Worm (Caenorhabditis elegans): Measurements from ENCODE around the gene sucl-1.

Gene sucl-1

ce11 chrX:14753514-14754076 is at the start of gene sucl-1:
Gene sucl-1 (plus strand): TSS chrX:14754026.
- TF ChIP-seq nhr-12 (tag; optimal IDR thresholded peaks at IDR 0.05) (no peak), unc-39 (tag; optimal IDR thresholded peaks at IDR 0.05) (no peak), egl-27 (tag; optimal IDR thresholded peaks at IDR 0.05) (peak; percentile 36), nhr-25 (tag; optimal IDR thresholded peaks at IDR 0.05) (peak; percentile 86), elt-1 (tag; optimal IDR thresholded peaks at IDR 0.05) (peak; percentile 38), hmg-11 (tag; optimal IDR thresholded peaks at IDR 0.05) (peak; percentile 97), ceh-16 (tag; optimal IDR thresholded peaks at IDR 0.05) (no peak), nhr-237 (tag; optimal IDR thresholded peaks at IDR 0.05) (no peak), pha-4 (tag; optimal IDR thresholded peaks at IDR 0.05) (peak; percentile 95), mdl-1 (tag; optimal IDR thresholded peaks at IDR 0.05) (peak; percentile 77), nhr-76 (tag; optimal IDR thresholded peaks at IDR 0.05) (no peak), jun-1 (tag; optimal IDR thresholded peaks at IDR 0.05) (peak; percentile 76), nhr-11 (tag; optimal IDR thresholded peaks at IDR 0.05) (peak; percentile 31), lin-39 (tag; optimal IDR thresholded peaks at IDR 0.05) (peak; percentile 93), fkh-2 (tag; optimal IDR thresholded peaks at IDR 0.05) (no peak), elt-2 (tag; optimal IDR thresholded peaks at IDR 0.05) (peak; percentile 80), elt-3 (tag; optimal IDR thresholded peaks at IDR 0.05) (no peak), daf-12 (tag; optimal IDR thresholded peaks at IDR 0.05) (no peak), nhr-23 (tag; optimal IDR thresholded peaks at IDR 0.05) (peak; percentile 73), unc-62 (GFP tag; optimal IDR thresholded peaks at IDR 0.05) (peak; percentile 28), ztf-11 (tag; optimal IDR thresholded peaks at IDR 0.05) (no peak), tbx-2 (tag; optimal IDR thresholded peaks at IDR 0.05) (peak; percentile 47), pqm-1 (tag; optimal IDR thresholded peaks at IDR 0.05) (peak; percentile 79), egl-5 (tag; optimal IDR thresholded peaks at IDR 0.05) (peak; percentile 90), fos-1 (tag; optimal IDR thresholded peaks at IDR 0.05) (no peak), eor-1 (tag; optimal IDR thresholded peaks at IDR 0.05) (no peak), zag-1 (tag; optimal IDR thresholded peaks at IDR 0.05) (no peak), nhr-67 (tag; optimal IDR thresholded peaks at IDR 0.05) (no peak), sea-2 (GFP tag; optimal IDR thresholded peaks at IDR 0.05) (peak; percentile 45), nhr-77 (tag; optimal IDR thresholded peaks at IDR 0.05) (no peak), lin-15B (tag; optimal IDR thresholded peaks at IDR 0.05) (peak; percentile 68), skn-1 (tag; optimal IDR thresholded peaks at IDR 0.05) (peak; percentile 66), nhr-43 (tag; optimal IDR thresholded peaks at IDR 0.05; ENCODE audit: poor library complexity, severe bottlenecking) (peak; percentile 46), ztf-4 (tag; optimal IDR thresholded peaks at IDR 0.05) (peak; percentile 53), ceh-28 (tag; optimal IDR thresholded peaks at IDR 0.05) (peak; percentile 39), mml-1 (tag; optimal IDR thresholded peaks at IDR 0.05) (no peak), snpc-4 (tag; optimal IDR thresholded peaks at IDR 0.05) (peak; percentile 87), fkh-10 (GFP tag; optimal IDR thresholded peaks at IDR 0.05) (peak; percentile 21), lsy-12 (tag; optimal IDR thresholded peaks at IDR 0.05) (peak; percentile 32), R02D3.7 (tag; optimal IDR thresholded peaks at IDR 0.05) (peak; percentile 3), nfya-1 (tag; optimal IDR thresholded peaks at IDR 0.05; ENCODE audit: insufficient read depth) (peak; percentile 94)

ce11 chrX:14704933-14705332 is 48.9 kb upstream of the sucl-1 start:
- no peak for TF ChIP-seq elt-1 (tag; optimal IDR thresholded peaks at IDR 0.05)
- no peak for TF ChIP-seq unc-39 (tag; optimal IDR thresholded peaks at IDR 0.05)
- no peak for TF ChIP-seq ztf-4 (tag; optimal IDR thresholded peaks at IDR 0.05)
- TF ChIP-seq nhr-28 (tag; optimal IDR thresholded peaks at IDR 0.05): no peak
- TF ChIP-seq mml-1 (tag; optimal IDR thresholded peaks at IDR 0.05): no peak
- TF ChIP-seq nhr-43 (tag; optimal IDR thresholded peaks at IDR 0.05; ENCODE audit: poor library complexity, severe bottlenecking): no peak
- no peak for TF ChIP-seq nfya-1 (tag; optimal IDR thresholded peaks at IDR 0.05; ENCODE audit: insufficient read depth)
- no peak for TF ChIP-seq egl-5 (tag; optimal IDR thresholded peaks at IDR 0.05)
- TF ChIP-seq nhr-67 (tag; optimal IDR thresholded peaks at IDR 0.05): no peak
- no peak for TF ChIP-seq ceh-16 (tag; optimal IDR thresholded peaks at IDR 0.05)
- no peak for TF ChIP-seq lin-39 (tag; optimal IDR thresholded peaks at IDR 0.05)
- TF ChIP-seq elt-2 (tag; optimal IDR thresholded peaks at IDR 0.05): no peak
- TF ChIP-seq ztf-11 (tag; optimal IDR thresholded peaks at IDR 0.05): no peak
- no peak for TF ChIP-seq nhr-25 (tag; optimal IDR thresholded peaks at IDR 0.05)
- TF ChIP-seq snpc-4 (tag; optimal IDR thresholded peaks at IDR 0.05): no peak
- TF ChIP-seq elt-3 (tag; optimal IDR thresholded peaks at IDR 0.05): no peak
- TF ChIP-seq nhr-76 (tag; optimal IDR thresholded peaks at IDR 0.05): no peak
- no peak for TF ChIP-seq unc-62 (GFP tag; optimal IDR thresholded peaks at IDR 0.05)
- no peak for TF ChIP-seq mdl-1 (tag; optimal IDR thresholded peaks at IDR 0.05)
- no peak for TF ChIP-seq skn-1 (tag; optimal IDR thresholded peaks at IDR 0.05)
